Fruit fly (Drosophila melanogaster): ENCODE results near the gene Hsp23.

Gene Hsp23

DNA sequence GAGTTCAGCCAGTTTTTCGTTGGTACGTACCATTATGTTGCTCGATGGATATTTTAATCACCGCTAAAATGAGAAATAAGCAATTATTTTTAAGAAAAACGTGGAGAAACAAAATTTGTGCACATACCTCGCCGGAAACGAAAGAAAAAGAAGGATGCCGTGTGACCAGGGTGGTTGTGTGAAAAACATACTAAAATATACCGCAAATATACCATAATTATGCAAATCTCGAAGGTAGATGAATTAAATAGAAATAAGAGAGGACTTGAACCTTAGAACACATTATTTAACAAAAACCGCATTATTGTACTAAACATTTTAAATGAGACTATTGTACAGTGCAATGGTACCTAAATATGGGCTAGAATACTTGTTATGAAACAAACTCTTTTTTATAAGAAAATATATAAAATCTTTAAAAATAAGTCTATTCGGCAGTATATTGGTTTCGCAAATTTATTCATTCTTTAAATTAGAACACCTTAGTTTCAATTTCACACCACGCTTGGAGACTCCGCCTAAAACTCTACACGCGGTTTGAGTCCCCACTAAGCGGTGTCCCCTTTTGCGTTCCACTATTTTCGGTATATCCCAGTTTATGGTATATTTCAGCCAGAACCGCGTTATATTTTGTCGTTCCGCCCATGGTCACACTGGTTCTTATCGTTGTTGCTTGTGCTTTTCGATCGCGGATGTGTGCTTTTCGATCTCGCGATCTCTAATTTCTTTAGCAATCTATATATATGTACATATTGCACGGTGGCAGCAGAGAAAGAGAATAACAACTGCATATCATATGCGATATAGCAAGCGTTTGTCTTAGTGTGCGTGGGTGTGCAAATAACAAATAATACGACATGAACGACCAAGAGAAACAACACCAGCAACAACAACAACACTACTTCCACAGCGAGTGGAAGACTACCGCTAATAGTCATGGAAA, 48.3 kb downstream of the Hsp23 start, which contains the start of the genes RpS17 and MTF-1 (continued):
- TF ChIP-seq Meics (GFP tag; optimal IDR thresholded peaks at IDR 0.05) (peak; percentile 73), zf30C (GFP tag; optimal IDR thresholded peaks at IDR 0.05) (peak; percentile 3), CHES-1-like (GFP tag; optimal IDR thresholded peaks at IDR 0.05) (peak; percentile 43), bsh (GFP tag; optimal IDR thresholded peaks at IDR 0.05) (peak; percentile 45 to 49), ERR (GFP tag; optimal IDR thresholded peaks at IDR 0.05) (no peak), CG8089 (GFP tag; optimal IDR thresholded peaks at IDR 0.05) (peak; percentile 22), Dbx (GFP tag; IDR thresholded peaks at IDR 0.05) (peak; percentile 34; the same call in 2 of the 3 replicates), fd96Cb (tag; optimal IDR thresholded peaks at IDR 0.05) (no peak), CG5953 (GFP tag; IDR thresholded peaks at IDR 0.05) (no peak; the same call in 1 of the 2 replicates), Hmr (GFP tag; optimal IDR thresholded peaks at IDR 0.05) (peak; percentile 66), CG17385 (GFP tag; optimal IDR thresholded peaks at IDR 0.05) (peak; percentile 71)

DNA sequence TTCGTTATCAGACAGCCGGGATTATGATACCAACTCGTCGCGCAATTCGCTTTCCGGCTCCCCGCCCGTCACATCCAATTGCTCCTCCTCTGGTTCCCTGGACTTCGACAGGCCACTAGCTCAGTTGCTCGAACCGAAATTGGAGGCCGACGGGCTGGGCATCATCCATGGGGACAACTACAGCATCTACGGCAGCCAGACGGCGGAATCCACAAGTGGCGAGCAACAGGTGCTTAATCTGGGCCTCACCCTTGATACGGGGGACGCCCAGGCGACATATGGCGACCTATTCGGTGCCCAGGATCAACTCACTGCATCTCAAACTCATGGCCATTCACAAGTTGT, 48.9 kb downstream of the Hsp23 start:
- 0 out of 2 replicates have a peak, but pooled peaks have one; percentile 5 for TF ChIP-seq tna (GFP tag; IDR thresholded peaks at IDR 0.05; ENCODE audit: partially characterized antibody)
- TF ChIP-seq Blimp-1 (GFP tag; optimal IDR thresholded peaks at IDR 0.05) = no peak
- 0 out of 2 replicates have a peak, but pooled peaks have one; percentile 16 for TF ChIP-seq Atf6 (GFP tag; IDR thresholded peaks at IDR 0.05)
- 0 out of 3 replicates have a peak, but pooled peaks have one; percentile 48 for TF ChIP-seq HLH4C (GFP tag; IDR thresholded peaks at IDR 0.05; ENCODE audit: partially characterized antibody)
- TF ChIP-seq mam (GFP tag; optimal IDR thresholded peaks at IDR 0.05) = no peak
- no peak for TF ChIP-seq Hr3 (GFP tag; optimal IDR thresholded peaks at IDR 0.05)
- peak; percentile 70 for TF ChIP-seq kah (GFP tag; optimal IDR thresholded peaks at IDR 0.05)
- TF ChIP-seq crol (GFP tag; IDR thresholded peaks at IDR 0.05) = no peak
- TF ChIP-seq Doc2 (GFP tag; IDR thresholded peaks at IDR 0.05) = no peak
- peak; percentile 2; the same call in 1 of the 2 replicates for TF ChIP-seq seq (GFP tag; IDR thresholded peaks at IDR 0.05)
- TF ChIP-seq cas (GFP tag; IDR thresholded peaks at IDR 0.05) = 0 out of 2 replicates have a peak, but pooled peaks have one; percentile 23
- peak; percentile 14; the same call in 1 of the 2 replicates for TF ChIP-seq GATAe (GFP tag; conservative IDR thresholded peaks at IDR 0.05)

DNA sequence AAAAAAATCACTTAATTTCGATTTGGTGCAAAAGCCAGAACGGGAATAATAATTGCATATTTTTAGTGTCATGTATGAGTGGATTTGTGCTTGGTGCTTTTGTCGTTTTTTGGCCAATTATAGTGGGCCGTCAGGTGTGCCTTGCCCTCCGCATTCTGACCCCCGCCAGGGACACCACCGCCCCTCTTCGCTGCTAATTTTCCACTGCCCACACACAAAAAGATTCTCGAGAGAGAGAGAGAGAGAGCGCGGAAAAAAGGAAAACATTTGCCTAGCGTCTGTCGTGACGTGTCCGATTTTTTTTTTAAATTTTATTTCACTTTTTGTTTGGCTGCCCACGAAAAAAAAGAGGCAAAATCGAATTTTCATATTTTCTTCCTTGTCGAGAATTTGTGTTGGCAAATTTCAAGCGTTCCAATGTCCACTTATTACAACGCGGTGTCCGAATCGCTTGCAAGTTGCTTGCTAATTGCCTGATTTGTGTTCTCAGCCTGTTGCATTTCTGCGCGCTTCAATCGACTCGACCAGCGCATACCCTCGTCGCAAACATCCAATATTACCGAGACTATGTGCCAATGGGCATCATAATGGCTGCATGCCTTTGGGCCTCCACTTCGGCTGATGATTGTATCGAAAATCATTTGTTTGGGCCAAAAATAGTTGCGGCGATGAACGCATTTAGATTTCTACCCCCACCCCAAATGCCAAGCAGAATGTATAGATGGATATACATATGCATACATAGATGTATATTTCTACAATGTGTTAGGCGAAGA, 50.4 kb downstream of the Hsp23 start:
- no peak for TF ChIP-seq CG8924 (tag; optimal IDR thresholded peaks at IDR 0.05)
- TF ChIP-seq NFAT (GFP tag; IDR thresholded peaks at IDR 0.05) = peak; percentile 35; the same call in 1 of the 2 replicates
- TF ChIP-seq D19A (tag; optimal IDR thresholded peaks at IDR 0.05) = peak; percentile 9
- peak; percentile 24; the same call in 1 of the 2 replicates for TF ChIP-seq crol (GFP tag; IDR thresholded peaks at IDR 0.05)
- 0 out of 2 replicates have a peak, but pooled peaks have one; percentile 13 for TF ChIP-seq CG32767 (GFP tag; IDR thresholded peaks at IDR 0.05)
- peak; percentile 59 for TF ChIP-seq Med (GFP tag)
- TF ChIP-seq fu2 (GFP tag; optimal IDR thresholded peaks at IDR 0.05) = no peak
- TF ChIP-seq Mrtf (GFP tag; IDR thresholded peaks at IDR 0.05) = no peak
- no peak for TF ChIP-seq Atf3 (GFP tag; optimal IDR thresholded peaks at IDR 0.05)
- TF ChIP-seq CG42726 (GFP tag; IDR thresholded peaks at IDR 0.05; ENCODE audit: partially characterized antibody) = 0 out of 2 replicates have a peak, but pooled peaks have one; percentile 21
- no peak for TF ChIP-seq Hey (tag; optimal IDR thresholded peaks at IDR 0.05)
- peak; percentile 51 for TF ChIP-seq ftz-f1 (GFP tag; optimal IDR thresholded peaks at IDR 0.05)
- no peak for TF ChIP-seq wor (GFP tag; IDR thresholded peaks at IDR 0.05)
- TF ChIP-seq ssp (GFP tag; IDR thresholded peaks at IDR 0.05) = no peak
- TF ChIP-seq sr (GFP tag; IDR thresholded peaks at IDR 0.05) = peak; percentile 91
- TF ChIP-seq CG2199 (GFP tag; IDR thresholded peaks at IDR 0.05) = peak; percentile 64; the same call in 2 of the 3 replicates
- TF ChIP-seq CG30431 (GFP tag; optimal IDR thresholded peaks at IDR 0.05) = no peak
- TF ChIP-seq CG1792 (GFP tag; optimal IDR thresholded peaks at IDR 0.05) = no peak
- no peak for TF ChIP-seq Bteb2 (GFP tag; optimal IDR thresholded peaks at IDR 0.05)
- peak; percentile 26; the same call in 1 of the 2 replicates for TF ChIP-seq ato (GFP tag; IDR thresholded peaks at IDR 0.05; ENCODE audit: partially characterized antibody)
- TF ChIP-seq CG15011 (GFP tag; optimal IDR thresholded peaks at IDR 0.05) = no peak
- TF ChIP-seq row (GFP tag; IDR thresholded peaks at IDR 0.05) = 0 out of 3 replicates have a peak, but pooled peaks have one; percentile 37
- peak; percentile 55 for TF ChIP-seq D19B (GFP tag; optimal IDR thresholded peaks at IDR 0.05)

Measured in whole organism, embryonic.